Worm (Caenorhabditis elegans): ENCODE measurements around the gene pqn-51.

- TF ChIP-seq aly-2 (tag; optimal IDR thresholded peaks at IDR 0.05) (no peak), F37D6.2 (tag; optimal IDR thresholded peaks at IDR 0.05) (no peak), pha-4 (GFP tag; IDR thresholded peaks at IDR 0.05) (no peak), pha-4 (tag; optimal IDR thresholded peaks at IDR 0.05) (no peak), hlh-11 (tag; optimal IDR thresholded peaks at IDR 0.05) (no peak), unc-130 (GFP tag; optimal IDR thresholded peaks at IDR 0.05) (no peak), ztf-11 (tag; optimal IDR thresholded peaks at IDR 0.05) (no peak), nhr-28 (tag; optimal IDR thresholded peaks at IDR 0.05) (no peak), nhr-25 (tag; optimal IDR thresholded peaks at IDR 0.05; ENCODE audit: borderline replicate concordance, insufficient read depth) (no peak), dpl-1 (GFP tag; optimal IDR thresholded peaks at IDR 0.05) (no peak), lin-29 (GFP tag; IDR thresholded peaks at IDR 0.05) (no peak), cey-2 (tag; optimal IDR thresholded peaks at IDR 0.05; ENCODE audit: borderline replicate concordance, insufficient read depth) (no peak), dve-1 (tag; optimal IDR thresholded peaks at IDR 0.05; ENCODE audit: insufficient read depth) (no peak)
Measured at ce11 chrV:5033099-5033498, 16.3 kb upstream of the pqn-51 start, which contains the start of gene K11D12.13.
